Worm (Caenorhabditis elegans) whole organism, L3 larva: ENCODE results near the gene F20D1.22.

ENCODE experiments used
- R02D3.7 ChIP-seq: fragments of 150-350 bp; optimal IDR thresholded peaks from 2 replicates; lab custom pipeline; 2014; ENCODE audit warnings: missing biosample characterization, missing genetic modification characterization
- ZK546.5 ChIP-seq: sonication (generic microtip); optimal IDR thresholded peaks from 2 replicates; lab custom pipeline; 2017; ENCODE audit warnings: missing biosample characterization, missing genetic modification characterization
- aly-2 ChIP-seq: fragments of 150-350 bp; optimal IDR thresholded peaks from 2 replicates; lab custom pipeline; 2014; ENCODE audit warnings: missing biosample characterization, missing genetic modification characterization
- ama-1 ChIP-seq: fragments of 150-350 bp; optimal IDR thresholded peaks from 2 replicates; lab custom pipeline; 2018
- ceh-16 ChIP-seq: sonication (generic microtip); optimal IDR thresholded peaks from 2 replicates; lab custom pipeline; 2017; ENCODE audit warnings: missing biosample characterization, missing genetic modification characterization
- ceh-28 ChIP-seq: fragments of 150-350 bp; optimal IDR thresholded peaks from 2 replicates; lab custom pipeline; 2014; ENCODE audit warnings: missing biosample characterization, missing genetic modification reagents, missing genetic modification characterization
- ceh-82 ChIP-seq: fragments of 150-350 bp; optimal IDR thresholded peaks from 2 replicates; lab custom pipeline; 2014; ENCODE audit warnings: missing biosample characterization, missing genetic modification characterization
- ceh-9 ChIP-seq: sonication (generic microtip); optimal IDR thresholded peaks from 2 replicates; lab custom pipeline; 2018; ENCODE audit warnings: missing biosample characterization, missing genetic modification characterization
- daf-12 ChIP-seq: fragments of 150-350 bp; optimal IDR thresholded peaks from 2 replicates; lab custom pipeline; 2014; ENCODE audit warnings: missing biosample characterization, missing genetic modification reagents, missing genetic modification characterization
- egl-27 ChIP-seq: sonication (generic microtip); optimal IDR thresholded peaks from 4 replicates; lab custom pipeline; 2017; ENCODE audit warnings: missing biosample characterization, missing genetic modification reagents, missing genetic modification characterization
- egl-5 ChIP-seq: fragments of 150-350 bp; optimal IDR thresholded peaks from 2 replicates; lab custom pipeline; 2017; ENCODE audit warnings: missing biosample characterization, missing genetic modification reagents, missing genetic modification characterization, inconsistent platforms
- elt-1 ChIP-seq: fragments of 150-350 bp; optimal IDR thresholded peaks from 2 replicates; lab custom pipeline; 2014; ENCODE audit warnings: missing biosample characterization, missing genetic modification characterization
- elt-2 ChIP-seq: sonication (generic microtip); optimal IDR thresholded peaks from 2 replicates; lab custom pipeline; 2016; ENCODE audit warnings: missing genetic modification reagents, mild to moderate bottlenecking, missing genetic modification characterization, missing compliant biosample characterization
- elt-3 ChIP-seq, 3 experiments: fragments of 150-350 bp in 1 of 3; sonication (generic microtip) in 2 of 3; optimal IDR thresholded peaks; 2 replicates in 2 of 3; 4 replicates in 1 of 3; lab custom pipeline; 2014 to 2017; ENCODE audit warnings: missing biosample characterization in 3 of 3, missing genetic modification characterization in 3 of 3
- eor-1 ChIP-seq, 2 experiments: fragments of 150-350 bp; optimal IDR thresholded peaks; 2 replicates each; lab custom pipeline; 2014 to 2018; ENCODE audit warnings: missing biosample characterization in 2 of 2, missing genetic modification characterization in 2 of 2
- fkh-10 ChIP-seq: sonication (generic microtip); optimal IDR thresholded peaks from 2 replicates; lab custom pipeline; 2017; ENCODE audit warnings: missing biosample characterization, missing genetic modification reagents, missing genetic modification characterization
- fkh-2 ChIP-seq: fragments of 150-350 bp; optimal IDR thresholded peaks from 2 replicates; lab custom pipeline; 2014; ENCODE audit warnings: missing biosample characterization, missing genetic modification reagents, missing genetic modification characterization
- fos-1 ChIP-seq: fragments of 150-350 bp; optimal IDR thresholded peaks from 2 replicates; lab custom pipeline; 2014; ENCODE audit warnings: missing biosample characterization, missing genetic modification characterization
- hmg-11 ChIP-seq: sonication (generic microtip); optimal IDR thresholded peaks from 2 replicates; lab custom pipeline; 2016; ENCODE audit warnings: missing genetic modification characterization, missing compliant biosample characterization
- jun-1 ChIP-seq: fragments of 150-350 bp; optimal IDR thresholded peaks from 2 replicates; lab custom pipeline; 2014; ENCODE audit warnings: missing biosample characterization, missing genetic modification reagents, missing genetic modification characterization
- lin-15B ChIP-seq: fragments of 150-350 bp; optimal IDR thresholded peaks from 2 replicates; lab custom pipeline; 2014; ENCODE audit warnings: missing biosample characterization, missing genetic modification characterization
- lin-39 ChIP-seq: fragments of 150-350 bp; optimal IDR thresholded peaks from 2 replicates; lab custom pipeline; 2018; ENCODE audit warnings: missing biosample characterization, missing genetic modification reagents, missing genetic modification characterization
- lsy-12 ChIP-seq: sonication (generic microtip); optimal IDR thresholded peaks from 2 replicates; lab custom pipeline; 2016; ENCODE audit warnings: mild to moderate bottlenecking, missing genetic modification characterization, missing compliant biosample characterization
- mdl-1 ChIP-seq: fragments of 150-350 bp; optimal IDR thresholded peaks from 2 replicates; lab custom pipeline; 2014; ENCODE audit warnings: missing biosample characterization, missing genetic modification characterization
- mml-1 ChIP-seq: fragments of 150-350 bp; sonication (generic microtip); optimal IDR thresholded peaks from 3 replicates; lab custom pipeline; 2014; ENCODE audit warnings: missing biosample characterization, missing genetic modification characterization
- nfya-1 ChIP-seq: sonication (generic microtip); optimal IDR thresholded peaks from 2 replicates; lab custom pipeline; 2017; ENCODE audit warnings: missing genetic modification characterization, mild to moderate bottlenecking, missing compliant biosample characterization, antibody characterized with exemption, moderate library complexity; ENCODE audit not compliant: insufficient read depth
- nhr-11 ChIP-seq: fragments of 150-350 bp; optimal IDR thresholded peaks from 2 replicates; lab custom pipeline; 2014; ENCODE audit warnings: missing biosample characterization, missing genetic modification characterization
- nhr-12 ChIP-seq: fragments of 150-350 bp; optimal IDR thresholded peaks from 2 replicates; lab custom pipeline; 2014; ENCODE audit warnings: missing biosample characterization, missing genetic modification characterization
- nhr-23 ChIP-seq: fragments of 150-350 bp; optimal IDR thresholded peaks from 2 replicates; lab custom pipeline; 2014; ENCODE audit warnings: missing biosample characterization, missing genetic modification reagents, missing genetic modification characterization
- nhr-237 ChIP-seq: fragments of 150-350 bp; optimal IDR thresholded peaks from 2 replicates; lab custom pipeline; 2014; ENCODE audit warnings: missing biosample characterization, missing genetic modification characterization
- nhr-25 ChIP-seq: sonication (generic microtip); optimal IDR thresholded peaks from 2 replicates; lab custom pipeline; 2017; ENCODE audit warnings: missing biosample characterization, missing genetic modification characterization
- nhr-28 ChIP-seq: fragments of 150-350 bp; optimal IDR thresholded peaks from 2 replicates; lab custom pipeline; 2014; ENCODE audit warnings: missing biosample characterization, missing genetic modification characterization
- nhr-43 ChIP-seq: sonication (generic microtip); optimal IDR thresholded peaks from 2 replicates; lab custom pipeline; 2016; ENCODE audit warnings: mild to moderate bottlenecking, missing genetic modification characterization, missing compliant biosample characterization; ENCODE audit not compliant: poor library complexity, severe bottlenecking
- nhr-67 ChIP-seq: fragments of 150-350 bp; optimal IDR thresholded peaks from 2 replicates; lab custom pipeline; 2014; ENCODE audit warnings: missing biosample characterization, missing genetic modification characterization
- nhr-76 ChIP-seq: fragments of 150-350 bp; sonication (generic microtip); optimal IDR thresholded peaks from 5 replicates; lab custom pipeline; 2014; ENCODE audit warnings: missing biosample characterization, missing genetic modification characterization
- nhr-77 ChIP-seq: fragments of 150-350 bp; optimal IDR thresholded peaks from 2 replicates; lab custom pipeline; 2014; ENCODE audit warnings: missing biosample characterization, missing genetic modification characterization
- pha-4 ChIP-seq: fragments of 150-350 bp; optimal IDR thresholded peaks from 2 replicates; lab custom pipeline; 2014; ENCODE audit warnings: missing biosample characterization, missing genetic modification reagents, missing genetic modification characterization
- pqm-1 ChIP-seq: fragments of 150-350 bp; optimal IDR thresholded peaks from 2 replicates; lab custom pipeline; 2017; ENCODE audit warnings: missing biosample characterization, missing genetic modification characterization, inconsistent platforms
- sea-2 ChIP-seq: fragments of 150-350 bp; sonication (generic microtip); optimal IDR thresholded peaks from 4 replicates; lab custom pipeline; 2014; ENCODE audit warnings: missing biosample characterization, missing genetic modification reagents, missing genetic modification characterization
- skn-1 ChIP-seq: fragments of 150-350 bp; optimal IDR thresholded peaks from 2 replicates; lab custom pipeline; 2014; ENCODE audit warnings: missing biosample characterization, missing genetic modification characterization
- snpc-4 ChIP-seq: fragments of 150-350 bp; optimal IDR thresholded peaks from 2 replicates; lab custom pipeline; 2014; ENCODE audit warnings: missing biosample characterization, missing genetic modification characterization
- tbx-2 ChIP-seq: sonication (generic microtip); optimal IDR thresholded peaks from 2 replicates; lab custom pipeline; 2016; ENCODE audit warnings: mild to moderate bottlenecking, missing genetic modification characterization, missing compliant biosample characterization
- unc-39 ChIP-seq: sonication (generic microtip); optimal IDR thresholded peaks from 4 replicates; lab custom pipeline; 2017; ENCODE audit warnings: missing biosample characterization, missing genetic modification characterization
- unc-62 ChIP-seq: fragments of 150-350 bp; sonication (generic microtip); optimal IDR thresholded peaks from 4 replicates; lab custom pipeline; 2014; ENCODE audit warnings: missing biosample characterization, missing genetic modification reagents, missing genetic modification characterization
- zag-1 ChIP-seq: fragments of 150-350 bp; optimal IDR thresholded peaks from 2 replicates; lab custom pipeline; 2014; ENCODE audit warnings: missing biosample characterization, missing genetic modification characterization
- ztf-11 ChIP-seq: fragments of 150-350 bp; optimal IDR thresholded peaks from 2 replicates; lab custom pipeline; 2014; ENCODE audit warnings: missing biosample characterization, missing genetic modification characterization
- ztf-4 ChIP-seq: fragments of 150-350 bp; optimal IDR thresholded peaks from 2 replicates; lab custom pipeline; 2014; ENCODE audit warnings: missing biosample characterization, missing genetic modification characterization

The F20D1.22 gene

DNA sequence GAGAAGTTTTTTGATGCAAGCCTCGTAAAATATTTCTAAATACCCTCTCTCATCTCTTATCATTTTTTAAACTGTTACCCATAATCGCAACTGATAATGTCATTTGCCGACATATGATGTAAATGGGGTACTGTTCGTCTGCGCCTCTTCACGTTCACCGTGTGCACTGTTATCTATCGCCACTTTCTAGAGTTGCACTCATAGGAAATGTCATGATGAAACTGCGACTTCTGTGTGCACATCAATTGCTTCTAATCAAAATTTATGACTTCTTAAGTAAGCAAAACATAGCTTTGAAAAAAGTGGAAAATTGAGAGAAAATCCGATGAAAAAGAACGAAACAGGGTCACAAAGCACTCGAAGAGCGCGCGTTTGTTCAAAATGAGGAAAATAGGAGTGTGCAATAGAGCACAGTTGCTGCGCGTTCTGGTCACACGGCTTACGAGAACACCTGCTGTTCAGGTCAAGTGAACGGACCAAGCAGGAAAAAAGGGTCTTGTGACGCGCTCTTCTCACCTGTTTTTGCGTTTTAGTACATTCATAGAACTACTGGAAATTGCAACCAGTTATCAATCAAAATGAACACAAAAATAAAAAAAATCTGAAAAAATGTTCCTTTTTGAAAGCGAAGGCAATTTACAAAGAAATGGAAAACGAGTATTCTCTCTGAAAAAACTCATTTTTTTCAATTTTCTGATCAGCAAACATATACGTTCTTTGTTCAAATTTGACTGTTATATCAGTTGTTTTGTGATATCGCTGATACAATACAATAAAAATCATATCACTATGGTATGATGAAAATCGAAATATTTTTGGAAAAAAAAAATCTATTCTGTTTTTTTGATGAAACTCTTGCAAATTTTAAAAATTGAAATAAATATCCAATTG is 19.9 kb upstream of the F20D1.22 start:
- TF ChIP-seq daf-12: no peak
- no peak for TF ChIP-seq ceh-9 (tag; lab: Kevin White, UChicago)
- TF ChIP-seq lin-15B: peak; percentile 77
- no peak for TF ChIP-seq egl-27 (tag; lab: Kevin White, UChicago)
- no peak for TF ChIP-seq unc-62 (GFP tag; lab: Kevin White, UChicago)
- no peak for TF ChIP-seq nhr-28
- no peak for TF ChIP-seq fkh-10 (GFP tag; lab: Kevin White, UChicago)
- TF ChIP-seq mdl-1 (tag; lab: Kevin White, UChicago): no peak
- TF ChIP-seq nhr-77: no peak
- TF ChIP-seq R02D3.7 (tag; lab: Kevin White, UChicago): no peak
- no peak for TF ChIP-seq skn-1 (tag; lab: Kevin White, UChicago)
- TF ChIP-seq sea-2 (GFP tag; lab: Kevin White, UChicago): no peak
- TF ChIP-seq ztf-4: no peak
- no peak for TF ChIP-seq fos-1 (tag; lab: Kevin White, UChicago)
- TF ChIP-seq nhr-237: no peak
- TF ChIP-seq ceh-16 (tag; lab: Kevin White, UChicago): no peak
- peak; percentile 99 for TF ChIP-seq elt-2 (tag; lab: Kevin White, UChicago)
- no peak for TF ChIP-seq ceh-82 (tag; lab: Kevin White, UChicago)
- TF ChIP-seq snpc-4 (tag; lab: Kevin White, UChicago): peak; percentile 2
- TF ChIP-seq lin-39: no peak
- TF ChIP-seq mml-1 (tag; lab: Kevin White, UChicago): no peak
- no peak for TF ChIP-seq nhr-23 (tag; lab: Kevin White, UChicago)
- peak; percentile 30 for TF ChIP-seq nfya-1
- TF ChIP-seq nhr-12 (tag; lab: Kevin White, UChicago): no peak
- TF ChIP-seq fkh-2 (tag; lab: Kevin White, UChicago): no peak
- no peak for TF ChIP-seq zag-1 (tag; lab: Kevin White, UChicago)
- no peak for TF ChIP-seq aly-2 (tag; lab: Kevin White, UChicago)
- TF ChIP-seq unc-39 (tag; lab: Kevin White, UChicago): no peak
- peak; percentile 20 for TF ChIP-seq nhr-43 (tag; lab: Kevin White, UChicago)
- TF ChIP-seq nhr-11: no peak
- no peak for TF ChIP-seq ztf-11 (tag; lab: Kevin White, UChicago)
- TF ChIP-seq nhr-25 (tag; lab: Kevin White, UChicago): no peak
- no peak for TF ChIP-seq elt-1 (tag; lab: Kevin White, UChicago)
- TF ChIP-seq ZK546.5 (tag; lab: Kevin White, UChicago): no peak
- TF ChIP-seq lsy-12 (tag; lab: Kevin White, UChicago): no peak
- no peak for TF ChIP-seq ama-1 (lab: Kevin White, UChicago)
- TF ChIP-seq jun-1 (tag; lab: Kevin White, UChicago): peak; percentile 52
- TF ChIP-seq pqm-1 (tag; lab: Kevin White, UChicago): peak; percentile 94
- TF ChIP-seq tbx-2 (tag; lab: Kevin White, UChicago): no peak
- TF ChIP-seq ceh-28 (tag; lab: Kevin White, UChicago): no peak
- no peak for TF ChIP-seq nhr-67 (tag; lab: Kevin White, UChicago)
- TF ChIP-seq egl-5 (tag; lab: Kevin White, UChicago): peak; percentile 73
- no peak for TF ChIP-seq eor-1 (tag; optimal IDR thresholded peaks at IDR 0.05; lab: Kevin White, UChicago)
- no peak for TF ChIP-seq nhr-76
- no peak for TF ChIP-seq hmg-11
- peak; percentile 45 for TF ChIP-seq pha-4 (tag; lab: Kevin White, UChicago)
- no peak for TF ChIP-seq elt-3 (tag; optimal IDR thresholded peaks at IDR 0.05; lab: Kevin White, UChicago)
- TF ChIP-seq, all 47 proteins: peak for 9
